Worm (Caenorhabditis elegans) whole organism, L2 larva: ENCODE measurements around the gene sax-1.

Experiments used
- F13H6.1 ChIP-seq: sonication (generic microtip); optimal IDR thresholded peaks from 2 replicates; lab custom pipeline; 2016; ENCODE audit warnings: missing genetic modification characterization, missing compliant biosample characterization
- R02D3.7 ChIP-seq: fragments of 150-350 bp; optimal IDR thresholded peaks from 2 replicates; lab custom pipeline; 2014; ENCODE audit warnings: missing biosample characterization, missing genetic modification characterization
- Y55F3AM.14 ChIP-seq: fragments of 200-800 bp; sonication (Bioruptor generic); optimal IDR thresholded peaks from 2 replicates; lab custom pipeline; 2018; ENCODE audit warnings: mild to moderate bottlenecking, missing genetic modification characterization, missing compliant biosample characterization
- ZK546.5 ChIP-seq: sonication (generic microtip); optimal IDR thresholded peaks from 2 replicates; lab custom pipeline; 2017; ENCODE audit warnings: missing biosample characterization, missing genetic modification characterization
- aly-2 ChIP-seq: fragments of 150-350 bp; optimal IDR thresholded peaks from 2 replicates; lab custom pipeline; 2014; ENCODE audit warnings: missing biosample characterization, missing genetic modification characterization
- ama-1 ChIP-seq: fragments of 150-350 bp; optimal IDR thresholded peaks from 2 replicates; lab custom pipeline; 2018; ENCODE audit warnings: inconsistent platforms
- blmp-1 ChIP-seq: sonication (generic microtip); optimal IDR thresholded peaks from 2 replicates; lab custom pipeline; 2017; ENCODE audit warnings: missing genetic modification characterization, mild to moderate bottlenecking, missing compliant biosample characterization, antibody characterized with exemption, moderate library complexity; ENCODE audit not compliant: insufficient read depth
- ceh-16 ChIP-seq: fragments of 150-350 bp; optimal IDR thresholded peaks from 2 replicates; lab custom pipeline; 2014; ENCODE audit warnings: missing biosample characterization, missing genetic modification characterization
- ceh-82 ChIP-seq: fragments of 150-350 bp; optimal IDR thresholded peaks from 2 replicates; lab custom pipeline; 2014; ENCODE audit warnings: missing biosample characterization, missing genetic modification characterization
- crh-2 ChIP-seq: sonication (generic microtip); optimal IDR thresholded peaks from 2 replicates; lab custom pipeline; 2017; ENCODE audit warnings: missing biosample characterization, missing genetic modification characterization
- dmd-4 ChIP-seq: sonication (generic microtip); optimal IDR thresholded peaks from 2 replicates; lab custom pipeline; 2017; ENCODE audit warnings: missing biosample characterization, missing genetic modification characterization
- egl-27 ChIP-seq: sonication (generic microtip); optimal IDR thresholded peaks from 3 replicates; lab custom pipeline; 2017; ENCODE audit warnings: missing biosample characterization, missing genetic modification reagents, missing genetic modification characterization
- elt-3 ChIP-seq: sonication (generic microtip); optimal IDR thresholded peaks from 2 replicates; lab custom pipeline; 2017; ENCODE audit warnings: missing biosample characterization, missing genetic modification characterization
- fos-1 ChIP-seq: fragments of 150-350 bp; optimal IDR thresholded peaks from 2 replicates; lab custom pipeline; 2014; ENCODE audit warnings: missing biosample characterization, missing genetic modification characterization
- gmeb-1 ChIP-seq: fragments of 150-350 bp; optimal IDR thresholded peaks from 2 replicates; lab custom pipeline; 2014; ENCODE audit warnings: missing biosample characterization, missing genetic modification characterization
- lin-11 ChIP-seq: fragments of 150-350 bp; sonication (generic microtip); optimal IDR thresholded peaks from 2 replicates; lab custom pipeline; 2014; ENCODE audit warnings: missing biosample characterization, missing genetic modification characterization, inconsistent platforms, mixed read lengths
- lin-13 ChIP-seq: fragments of 150-350 bp; optimal IDR thresholded peaks from 2 replicates; lab custom pipeline; 2014; ENCODE audit warnings: missing biosample characterization, missing genetic modification reagents, missing genetic modification characterization
- lin-39 ChIP-seq: fragments of 150-350 bp; optimal IDR thresholded peaks from 2 replicates; lab custom pipeline; 2014; ENCODE audit warnings: missing biosample characterization, missing genetic modification reagents, missing genetic modification characterization
- mab-5 ChIP-seq: fragments of 150-350 bp; optimal IDR thresholded peaks from 2 replicates; lab custom pipeline; 2014; ENCODE audit warnings: missing biosample characterization, missing genetic modification characterization
- mbf-1 ChIP-seq: sonication (generic microtip); optimal IDR thresholded peaks from 2 replicates; lab custom pipeline; 2017; ENCODE audit warnings: missing biosample characterization, missing genetic modification characterization
- mdl-1 ChIP-seq, 2 experiments: fragments of 150-350 bp in 1 of 2; sonication (generic microtip) in 1 of 2; optimal IDR thresholded peaks; 2 replicates each; lab custom pipeline; 2017; ENCODE audit warnings: missing biosample characterization in 2 of 2, missing genetic modification characterization in 2 of 2
- nhr-10 ChIP-seq: sonication (generic microtip); optimal IDR thresholded peaks from 2 replicates; lab custom pipeline; 2017; ENCODE audit warnings: missing biosample characterization, missing genetic modification characterization
- nhr-12 ChIP-seq: fragments of 150-350 bp; optimal IDR thresholded peaks from 2 replicates; lab custom pipeline; 2014; ENCODE audit warnings: missing biosample characterization, missing genetic modification characterization
- nhr-129 ChIP-seq: fragments of 150-350 bp; optimal IDR thresholded peaks from 2 replicates; lab custom pipeline; 2014; ENCODE audit warnings: missing biosample characterization, missing genetic modification characterization
- nhr-21 ChIP-seq: fragments of 150-350 bp; optimal IDR thresholded peaks from 2 replicates; lab custom pipeline; 2014; ENCODE audit warnings: missing biosample characterization, missing genetic modification characterization
- nhr-23 ChIP-seq: fragments of 150-350 bp; optimal IDR thresholded peaks from 2 replicates; lab custom pipeline; 2014; ENCODE audit warnings: missing biosample characterization, missing genetic modification reagents, missing genetic modification characterization
- nhr-25 ChIP-seq: fragments of 150-350 bp; sonication (generic microtip); optimal IDR thresholded peaks from 3 replicates; lab custom pipeline; 2014; ENCODE audit warnings: missing biosample characterization, missing genetic modification characterization
- nhr-6 ChIP-seq: fragments of 150-350 bp; optimal IDR thresholded peaks from 2 replicates; lab custom pipeline; 2014; ENCODE audit warnings: missing biosample characterization, missing genetic modification characterization
- nhr-77 ChIP-seq: fragments of 150-350 bp; optimal IDR thresholded peaks from 2 replicates; lab custom pipeline; 2014; ENCODE audit warnings: missing biosample characterization, missing genetic modification characterization
- sem-4 ChIP-seq: fragments of 150-350 bp; optimal IDR thresholded peaks from 2 replicates; lab custom pipeline; 2014; ENCODE audit warnings: missing biosample characterization, missing genetic modification reagents, missing genetic modification characterization
- sma-3 ChIP-seq: sonication (generic microtip); optimal IDR thresholded peaks from 2 replicates; lab custom pipeline; 2016; ENCODE audit warnings: missing genetic modification reagents, missing genetic modification characterization, missing compliant biosample characterization
- sma-9 ChIP-seq, 2 experiments: fragments of 150-350 bp in 1 of 2; sonication (generic microtip) in 1 of 2; optimal IDR thresholded peaks; 2 replicates each; lab custom pipeline; 2014 to 2016; ENCODE audit warnings: missing genetic modification characterization in 2 of 2, mild to moderate bottlenecking in 1 of 2, missing biosample characterization in 1 of 2, missing compliant biosample characterization in 1 of 2, missing genetic modification reagents in 1 of 2, moderate library complexity in 1 of 2
- unc-39 ChIP-seq: fragments of 150-350 bp; optimal IDR thresholded peaks from 2 replicates; lab custom pipeline; 2014; ENCODE audit warnings: missing biosample characterization, missing genetic modification characterization
- unc-62 ChIP-seq: fragments of 150-350 bp; optimal IDR thresholded peaks from 2 replicates; lab custom pipeline; 2014; ENCODE audit warnings: missing biosample characterization, missing genetic modification reagents, missing genetic modification characterization
- zag-1 ChIP-seq: fragments of 150-350 bp; optimal IDR thresholded peaks from 2 replicates; lab custom pipeline; 2014; ENCODE audit warnings: missing biosample characterization, missing genetic modification characterization
- ztf-1 ChIP-seq: fragments of 200-800 bp; sonication (Bioruptor generic); conservative IDR thresholded peaks from 2 replicates; pipeline ENCODE4 v1.3.6; 2022; ENCODE audit warnings: missing genetic modification characterization, missing compliant biosample characterization
- ztf-11 ChIP-seq: sonication (generic microtip); optimal IDR thresholded peaks from 2 replicates; lab custom pipeline; 2017; ENCODE audit warnings: missing biosample characterization, missing genetic modification characterization
- ztf-4 ChIP-seq: fragments of 150-350 bp; optimal IDR thresholded peaks from 2 replicates; lab custom pipeline; 2014; ENCODE audit warnings: missing biosample characterization, missing genetic modification characterization

Gene sax-1

ce11 chrX:3617218-3617617 lies 32.7 kb downstream of the sax-1 start, which contains the start of gene del-9:
Gene del-9, minus strand, starts transcription at chrX:3617318.
- TF ChIP-seq sma-3 (no peak), nhr-77 (tag; lab: Kevin White, UChicago) (no peak), unc-62 (GFP tag; lab: Kevin White, UChicago) (no peak), mdl-1 (tag; optimal IDR thresholded peaks at IDR 0.05; lab: Kevin White, UChicago) (no peak), nhr-21 (tag; lab: Kevin White, UChicago) (no peak), unc-39 (no peak), nhr-25 (no peak), gmeb-1 (tag; lab: Kevin White, UChicago) (no peak), lin-39 (no peak), crh-2 (tag; lab: Kevin White, UChicago) (no peak), dmd-4 (tag; lab: Kevin White, UChicago) (no peak), lin-11 (tag; lab: Kevin White, UChicago) (no peak), zag-1 (tag; lab: Kevin White, UChicago) (no peak), ztf-4 (tag; lab: Kevin White, UChicago) (no peak), fos-1 (tag; lab: Kevin White, UChicago) (no peak), sem-4 (tag; lab: Kevin White, UChicago) (no peak), nhr-23 (tag; lab: Kevin White, UChicago) (no peak), nhr-129 (no peak), blmp-1 (no peak)
- TF ChIP-seq, all 48 proteins: peak for 0

- TF ChIP-seq Y55F3AM.14 (no peak), fos-1 (tag; lab: Kevin White, UChicago) (peak; percentile 94), lin-11 (tag; lab: Kevin White, UChicago) (no peak), dmd-4 (tag; lab: Kevin White, UChicago) (no peak), aly-2 (tag; lab: Kevin White, UChicago) (no peak), mbf-1 (tag; lab: Kevin White, UChicago) (no peak), mab-5 (tag; lab: Kevin White, UChicago) (no peak), unc-62 (GFP tag; lab: Kevin White, UChicago) (no peak), zag-1 (tag; lab: Kevin White, UChicago) (no peak), ceh-16 (tag; lab: Kevin White, UChicago) (no peak), crh-2 (tag; lab: Kevin White, UChicago) (peak; percentile 61), lin-39 (no peak), nhr-12 (tag; lab: Kevin White, UChicago) (no peak)
Measured at ce11 chrX:3613665-3614064, 36.3 kb downstream of the sax-1 start.

- TF ChIP-seq nhr-6 (tag; lab: Kevin White, UChicago) (no peak), lin-13 (no peak), blmp-1 (no peak), mab-5 (tag; lab: Kevin White, UChicago) (no peak), ZK546.5 (tag; lab: Kevin White, UChicago) (no peak), mbf-1 (tag; lab: Kevin White, UChicago) (no peak), ceh-16 (tag; lab: Kevin White, UChicago) (no peak), ama-1 (no peak), ceh-82 (tag; lab: Kevin White, UChicago) (no peak), mdl-1 (tag; optimal IDR thresholded peaks at IDR 0.05; lab: Kevin White, UChicago) (no peak)
Measured at ce11 chrX:3611740-3612139, 38.2 kb downstream of the sax-1 start.

- TF ChIP-seq ztf-1 (GFP tag; lab: Robert Waterston, UW), result no peak
- no peak for TF ChIP-seq egl-27 (tag; lab: Kevin White, UChicago)
- no peak for TF ChIP-seq lin-39
- TF ChIP-seq mab-5 (tag; lab: Kevin White, UChicago), result no peak
- TF ChIP-seq ZK546.5 (tag; lab: Kevin White, UChicago), result no peak
- peak; percentile 83 for TF ChIP-seq fos-1 (tag; lab: Kevin White, UChicago)
- no peak for TF ChIP-seq ztf-11
- peak; percentile 30 for TF ChIP-seq gmeb-1 (tag; lab: Kevin White, UChicago)
- TF ChIP-seq elt-3 (tag; lab: Kevin White, UChicago), result no peak
- TF ChIP-seq Y55F3AM.14, result no peak
- TF ChIP-seq F13H6.1 (tag; lab: Kevin White, UChicago), result no peak
- peak; percentile 77 for TF ChIP-seq crh-2 (tag; lab: Kevin White, UChicago)
- no peak for TF ChIP-seq mdl-1 (tag; optimal IDR thresholded peaks at IDR 0.05; lab: Kevin White, UChicago)
- TF ChIP-seq nhr-129, result no peak
- TF ChIP-seq sma-9 (GFP tag; optimal IDR thresholded peaks at IDR 0.05; lab: Kevin White, UChicago), result no peak
- TF ChIP-seq sma-9 (tag; optimal IDR thresholded peaks at IDR 0.05; lab: Kevin White, UChicago), result no peak
- no peak for TF ChIP-seq dmd-4 (tag; lab: Kevin White, UChicago)
- TF ChIP-seq lin-11 (tag; lab: Kevin White, UChicago), result no peak
- no peak for TF ChIP-seq ceh-16 (tag; lab: Kevin White, UChicago)
- TF ChIP-seq nhr-12 (tag; lab: Kevin White, UChicago), result no peak
- TF ChIP-seq ceh-82 (tag; lab: Kevin White, UChicago), result no peak
- no peak for TF ChIP-seq nhr-23 (tag; lab: Kevin White, UChicago)
- TF ChIP-seq R02D3.7, result no peak
- TF ChIP-seq unc-62 (GFP tag; lab: Kevin White, UChicago), result no peak
- TF ChIP-seq nhr-10 (tag; lab: Kevin White, UChicago), result no peak
- no peak for TF ChIP-seq nhr-25
- no peak for TF ChIP-seq blmp-1
Measured at ce11 chrX:3611042-3611623, 38.8 kb downstream of the sax-1 start, which contains the start of gene C18B2.5. Gene C18B2.5, minus strand, starts transcription at chrX:3611092.
